Worm (Caenorhabditis elegans) whole organism, L2 larva: Measurements from ENCODE around the gene ZK1248.19.

Source experiments
- C34F6.9 ChIP-seq: fragments of 150-350 bp; optimal IDR thresholded peaks from 2 replicates; lab custom pipeline; 2014; ENCODE audit warnings: missing biosample characterization, missing genetic modification characterization
- F13H6.1 ChIP-seq: sonication (generic microtip); optimal IDR thresholded peaks from 2 replicates; lab custom pipeline; 2016; ENCODE audit warnings: missing genetic modification characterization, missing compliant biosample characterization
- R02D3.7 ChIP-seq: fragments of 150-350 bp; optimal IDR thresholded peaks from 2 replicates; lab custom pipeline; 2014; ENCODE audit warnings: missing biosample characterization, missing genetic modification characterization
- Y55F3AM.14 ChIP-seq: fragments of 200-800 bp; sonication (Bioruptor generic); optimal IDR thresholded peaks from 2 replicates; lab custom pipeline; 2018; ENCODE audit warnings: mild to moderate bottlenecking, missing genetic modification characterization, missing compliant biosample characterization
- ZK546.5 ChIP-seq: sonication (generic microtip); optimal IDR thresholded peaks from 2 replicates; lab custom pipeline; 2017; ENCODE audit warnings: missing biosample characterization, missing genetic modification characterization
- alr-1 ChIP-seq: fragments of 150-350 bp; optimal IDR thresholded peaks from 2 replicates; lab custom pipeline; 2014; ENCODE audit warnings: missing biosample characterization, missing genetic modification characterization
- aly-2 ChIP-seq: fragments of 150-350 bp; optimal IDR thresholded peaks from 2 replicates; lab custom pipeline; 2014; ENCODE audit warnings: missing biosample characterization, missing genetic modification characterization
- ama-1 ChIP-seq: fragments of 150-350 bp; optimal IDR thresholded peaks from 2 replicates; lab custom pipeline; 2018; ENCODE audit warnings: inconsistent platforms
- blmp-1 ChIP-seq: sonication (generic microtip); optimal IDR thresholded peaks from 2 replicates; lab custom pipeline; 2017; ENCODE audit warnings: missing genetic modification characterization, mild to moderate bottlenecking, missing compliant biosample characterization, antibody characterized with exemption, moderate library complexity; ENCODE audit not compliant: insufficient read depth
- ceh-16 ChIP-seq: fragments of 150-350 bp; optimal IDR thresholded peaks from 2 replicates; lab custom pipeline; 2014; ENCODE audit warnings: missing biosample characterization, missing genetic modification characterization
- ceh-82 ChIP-seq: fragments of 150-350 bp; optimal IDR thresholded peaks from 2 replicates; lab custom pipeline; 2014; ENCODE audit warnings: missing biosample characterization, missing genetic modification characterization
- crh-2 ChIP-seq: sonication (generic microtip); optimal IDR thresholded peaks from 2 replicates; lab custom pipeline; 2017; ENCODE audit warnings: missing biosample characterization, missing genetic modification characterization
- dmd-4 ChIP-seq: sonication (generic microtip); optimal IDR thresholded peaks from 2 replicates; lab custom pipeline; 2017; ENCODE audit warnings: missing biosample characterization, missing genetic modification characterization
- egl-27 ChIP-seq: sonication (generic microtip); optimal IDR thresholded peaks from 3 replicates; lab custom pipeline; 2017; ENCODE audit warnings: missing biosample characterization, missing genetic modification reagents, missing genetic modification characterization
- elt-1 ChIP-seq: fragments of 150-350 bp; optimal IDR thresholded peaks from 2 replicates; lab custom pipeline; 2014; ENCODE audit warnings: missing biosample characterization, missing genetic modification characterization
- elt-3 ChIP-seq: sonication (generic microtip); optimal IDR thresholded peaks from 2 replicates; lab custom pipeline; 2017; ENCODE audit warnings: missing biosample characterization, missing genetic modification characterization
- fos-1 ChIP-seq: fragments of 150-350 bp; optimal IDR thresholded peaks from 2 replicates; lab custom pipeline; 2014; ENCODE audit warnings: missing biosample characterization, missing genetic modification characterization
- gmeb-1 ChIP-seq: fragments of 150-350 bp; optimal IDR thresholded peaks from 2 replicates; lab custom pipeline; 2014; ENCODE audit warnings: missing biosample characterization, missing genetic modification characterization
- lin-11 ChIP-seq: fragments of 150-350 bp; sonication (generic microtip); optimal IDR thresholded peaks from 2 replicates; lab custom pipeline; 2014; ENCODE audit warnings: missing biosample characterization, missing genetic modification characterization, inconsistent platforms, mixed read lengths
- lin-13 ChIP-seq: fragments of 150-350 bp; optimal IDR thresholded peaks from 2 replicates; lab custom pipeline; 2014; ENCODE audit warnings: missing biosample characterization, missing genetic modification reagents, missing genetic modification characterization
- lin-39 ChIP-seq: fragments of 150-350 bp; optimal IDR thresholded peaks from 2 replicates; lab custom pipeline; 2014; ENCODE audit warnings: missing biosample characterization, missing genetic modification reagents, missing genetic modification characterization
- lsy-2 ChIP-seq, 2 experiments: fragments of 150-350 bp in 1 of 2; sonication (generic microtip) in 1 of 2; optimal IDR thresholded peaks; 2 replicates each; lab custom pipeline; 2014 to 2017; ENCODE audit warnings: missing biosample characterization in 2 of 2, missing genetic modification characterization in 2 of 2
- mab-5 ChIP-seq: fragments of 150-350 bp; optimal IDR thresholded peaks from 2 replicates; lab custom pipeline; 2014; ENCODE audit warnings: missing biosample characterization, missing genetic modification characterization
- mbf-1 ChIP-seq: sonication (generic microtip); optimal IDR thresholded peaks from 2 replicates; lab custom pipeline; 2017; ENCODE audit warnings: missing biosample characterization, missing genetic modification characterization
- mdl-1 ChIP-seq, 2 experiments: fragments of 150-350 bp in 1 of 2; sonication (generic microtip) in 1 of 2; optimal IDR thresholded peaks; 2 replicates each; lab custom pipeline; 2017; ENCODE audit warnings: missing biosample characterization in 2 of 2, missing genetic modification characterization in 2 of 2
- nhr-10 ChIP-seq: sonication (generic microtip); optimal IDR thresholded peaks from 2 replicates; lab custom pipeline; 2017; ENCODE audit warnings: missing biosample characterization, missing genetic modification characterization
- nhr-11 ChIP-seq: fragments of 150-350 bp; optimal IDR thresholded peaks from 2 replicates; lab custom pipeline; 2014; ENCODE audit warnings: missing biosample characterization, missing genetic modification characterization
- nhr-12 ChIP-seq: fragments of 150-350 bp; optimal IDR thresholded peaks from 2 replicates; lab custom pipeline; 2014; ENCODE audit warnings: missing biosample characterization, missing genetic modification characterization
- nhr-129 ChIP-seq: fragments of 150-350 bp; optimal IDR thresholded peaks from 2 replicates; lab custom pipeline; 2014; ENCODE audit warnings: missing biosample characterization, missing genetic modification characterization
- nhr-21 ChIP-seq: fragments of 150-350 bp; optimal IDR thresholded peaks from 2 replicates; lab custom pipeline; 2014; ENCODE audit warnings: missing biosample characterization, missing genetic modification characterization
- nhr-23 ChIP-seq: fragments of 150-350 bp; optimal IDR thresholded peaks from 2 replicates; lab custom pipeline; 2014; ENCODE audit warnings: missing biosample characterization, missing genetic modification reagents, missing genetic modification characterization
- nhr-237 ChIP-seq: fragments of 150-350 bp; optimal IDR thresholded peaks from 2 replicates; lab custom pipeline; 2014; ENCODE audit warnings: missing biosample characterization, missing genetic modification characterization
- nhr-25 ChIP-seq: fragments of 150-350 bp; sonication (generic microtip); optimal IDR thresholded peaks from 3 replicates; lab custom pipeline; 2014; ENCODE audit warnings: missing biosample characterization, missing genetic modification characterization
- nhr-6 ChIP-seq: fragments of 150-350 bp; optimal IDR thresholded peaks from 2 replicates; lab custom pipeline; 2014; ENCODE audit warnings: missing biosample characterization, missing genetic modification characterization
- nhr-77 ChIP-seq: fragments of 150-350 bp; optimal IDR thresholded peaks from 2 replicates; lab custom pipeline; 2014; ENCODE audit warnings: missing biosample characterization, missing genetic modification characterization
- peb-1 ChIP-seq: fragments of 150-350 bp; optimal IDR thresholded peaks from 2 replicates; lab custom pipeline; 2014; ENCODE audit warnings: missing biosample characterization, missing genetic modification characterization
- sem-4 ChIP-seq: fragments of 150-350 bp; optimal IDR thresholded peaks from 2 replicates; lab custom pipeline; 2014; ENCODE audit warnings: missing biosample characterization, missing genetic modification reagents, missing genetic modification characterization
- skn-1 ChIP-seq: sonication (generic microtip); optimal IDR thresholded peaks from 2 replicates; lab custom pipeline; 2017; ENCODE audit warnings: missing biosample characterization, missing genetic modification characterization
- sma-3 ChIP-seq: sonication (generic microtip); optimal IDR thresholded peaks from 2 replicates; lab custom pipeline; 2016; ENCODE audit warnings: missing genetic modification reagents, missing genetic modification characterization, missing compliant biosample characterization
- sma-9 ChIP-seq, 2 experiments: fragments of 150-350 bp in 1 of 2; sonication (generic microtip) in 1 of 2; optimal IDR thresholded peaks; 2 replicates each; lab custom pipeline; 2014 to 2016; ENCODE audit warnings: missing genetic modification characterization in 2 of 2, mild to moderate bottlenecking in 1 of 2, missing biosample characterization in 1 of 2, missing compliant biosample characterization in 1 of 2, missing genetic modification reagents in 1 of 2, moderate library complexity in 1 of 2
- snpc-4 ChIP-seq: fragments of 150-350 bp; optimal IDR thresholded peaks from 2 replicates; lab custom pipeline; 2014; ENCODE audit warnings: missing biosample characterization, missing genetic modification characterization
- unc-39 ChIP-seq: fragments of 150-350 bp; optimal IDR thresholded peaks from 2 replicates; lab custom pipeline; 2014; ENCODE audit warnings: missing biosample characterization, missing genetic modification characterization
- unc-55 ChIP-seq: fragments of 150-350 bp; sonication (generic microtip); optimal IDR thresholded peaks from 3 replicates; lab custom pipeline; 2014; ENCODE audit warnings: missing biosample characterization, missing genetic modification reagents, missing genetic modification characterization
- unc-62 ChIP-seq: fragments of 150-350 bp; optimal IDR thresholded peaks from 2 replicates; lab custom pipeline; 2014; ENCODE audit warnings: missing biosample characterization, missing genetic modification reagents, missing genetic modification characterization
- zag-1 ChIP-seq: fragments of 150-350 bp; optimal IDR thresholded peaks from 2 replicates; lab custom pipeline; 2014; ENCODE audit warnings: missing biosample characterization, missing genetic modification characterization
- ztf-1 ChIP-seq: fragments of 200-800 bp; sonication (Bioruptor generic); conservative IDR thresholded peaks from 2 replicates; pipeline ENCODE4 v1.3.6; 2022; ENCODE audit warnings: missing genetic modification characterization, missing compliant biosample characterization
- ztf-11 ChIP-seq: sonication (generic microtip); optimal IDR thresholded peaks from 2 replicates; lab custom pipeline; 2017; ENCODE audit warnings: missing biosample characterization, missing genetic modification characterization
- ztf-4 ChIP-seq: fragments of 150-350 bp; optimal IDR thresholded peaks from 2 replicates; lab custom pipeline; 2014; ENCODE audit warnings: missing biosample characterization, missing genetic modification characterization

The ZK1248.19 gene

DNA sequence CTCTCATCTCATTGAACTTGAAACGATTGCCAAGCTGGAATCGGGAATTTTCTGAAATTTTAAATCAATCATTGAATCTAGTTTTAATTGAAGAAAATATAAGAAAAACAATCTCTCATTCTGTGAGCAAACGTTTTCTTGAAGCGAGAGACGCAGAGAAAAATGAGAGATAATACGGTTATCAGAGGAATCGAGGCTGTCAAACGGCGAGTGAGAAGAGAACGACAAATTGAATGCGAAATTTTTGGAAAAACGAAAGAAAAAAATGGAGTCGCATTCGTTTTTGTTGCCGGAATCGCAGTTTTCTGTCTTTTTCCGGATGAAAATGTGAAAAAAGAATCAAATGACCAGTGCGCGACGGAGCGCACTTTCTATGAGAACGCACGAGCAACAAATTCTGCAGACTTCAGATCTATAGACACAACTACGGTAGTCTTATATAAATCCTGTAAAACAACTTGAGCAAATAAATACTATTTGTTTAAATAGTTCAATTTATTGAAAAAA, 34.4 kb upstream of the ZK1248.19 start, which contains the start of gene tex-2:
Gene tex-2 (minus strand): TSS at position 51 of the 507 bp plus-strand sequence.
- TF ChIP-seq aly-2 (tag; lab: Kevin White, UChicago): no peak
- TF ChIP-seq skn-1 (tag; lab: Kevin White, UChicago): no peak
- no peak for TF ChIP-seq lin-39 (tag; lab: Kevin White, UChicago)
- no peak for TF ChIP-seq nhr-11 (tag; lab: Kevin White, UChicago)
- TF ChIP-seq egl-27: no peak
- no peak for TF ChIP-seq nhr-25
- TF ChIP-seq unc-55 (GFP tag; lab: Kevin White, UChicago): peak; percentile 55
- TF ChIP-seq unc-62 (GFP tag; lab: Kevin White, UChicago): no peak
- no peak for TF ChIP-seq mab-5 (tag; lab: Kevin White, UChicago)
- no peak for TF ChIP-seq ama-1 (lab: Kevin White, UChicago)
- TF ChIP-seq mbf-1: no peak
- TF ChIP-seq nhr-10: no peak
- no peak for TF ChIP-seq elt-1
- TF ChIP-seq gmeb-1 (tag; lab: Kevin White, UChicago): no peak
- TF ChIP-seq snpc-4 (tag; lab: Kevin White, UChicago): no peak
- no peak for TF ChIP-seq ceh-16 (tag; lab: Kevin White, UChicago)
- no peak for TF ChIP-seq nhr-237 (tag; lab: Kevin White, UChicago)
- no peak for TF ChIP-seq sem-4 (tag; lab: Kevin White, UChicago)
- TF ChIP-seq ceh-82: no peak
- TF ChIP-seq ztf-1 (GFP tag; lab: Robert Waterston, UW): no peak
- no peak for TF ChIP-seq dmd-4 (tag; lab: Kevin White, UChicago)
- TF ChIP-seq lin-11 (tag; lab: Kevin White, UChicago): no peak
- TF ChIP-seq unc-39 (tag; lab: Kevin White, UChicago): no peak
- TF ChIP-seq R02D3.7: no peak
- peak; percentile 48 for TF ChIP-seq nhr-129 (tag; lab: Kevin White, UChicago)
- no peak for TF ChIP-seq nhr-6 (tag; lab: Kevin White, UChicago)
- peak in 1 of 2 experiments; percentile 33 for TF ChIP-seq lsy-2 (tag; optimal IDR thresholded peaks at IDR 0.05; lab: Kevin White, UChicago)
- TF ChIP-seq nhr-21 (tag; lab: Kevin White, UChicago): no peak
- TF ChIP-seq nhr-77 (tag; lab: Kevin White, UChicago): no peak
- peak; percentile 77 for TF ChIP-seq fos-1 (tag; lab: Kevin White, UChicago)
- no peak for TF ChIP-seq alr-1 (tag; lab: Kevin White, UChicago)
- TF ChIP-seq crh-2 (tag; lab: Kevin White, UChicago): peak; percentile 9
- TF ChIP-seq Y55F3AM.14: no peak
- TF ChIP-seq ZK546.5: no peak
- no peak for TF ChIP-seq ztf-4 (tag; lab: Kevin White, UChicago)
- TF ChIP-seq nhr-23 (tag; lab: Kevin White, UChicago): no peak
- TF ChIP-seq peb-1: no peak
- peak; percentile 13 for TF ChIP-seq lin-13 (GFP tag; lab: Kevin White, UChicago)
- TF ChIP-seq mdl-1 (tag; optimal IDR thresholded peaks at IDR 0.05; lab: Kevin White, UChicago): no peak
- peak; percentile 34 for TF ChIP-seq C34F6.9 (tag; lab: Kevin White, UChicago)
- no peak for TF ChIP-seq sma-9 (GFP tag; optimal IDR thresholded peaks at IDR 0.05; lab: Kevin White, UChicago)
- no peak for TF ChIP-seq sma-9 (tag; optimal IDR thresholded peaks at IDR 0.05; lab: Kevin White, UChicago)
- TF ChIP-seq elt-3 (tag; lab: Kevin White, UChicago): no peak
- no peak for TF ChIP-seq blmp-1
- TF ChIP-seq zag-1: peak; percentile 24
- peak; percentile 32 for TF ChIP-seq F13H6.1 (tag; lab: Kevin White, UChicago)
- no peak for TF ChIP-seq sma-3 (GFP tag; lab: Kevin White, UChicago)
- no peak for TF ChIP-seq nhr-12
- no peak for TF ChIP-seq ztf-11 (tag; lab: Kevin White, UChicago)
